Worm (Caenorhabditis elegans): Measurements from ENCODE around the gene mig-15.

Gene mig-15

ce11 chrX:10428557-10428956 is at the start of gene mig-15:
Gene mig-15, minus strand, starts transcription at chrX:10428657.
- TF ChIP-seq ttx-3 (tag; optimal IDR thresholded peaks at IDR 0.05) (no peak), hlh-15 (tag; optimal IDR thresholded peaks at IDR 0.05) (no peak), ceh-6 (GFP tag; optimal IDR thresholded peaks at IDR 0.05) (no peak), che-1 (tag; optimal IDR thresholded peaks at IDR 0.05) (no peak), eyg-1 (tag; optimal IDR thresholded peaks at IDR 0.05) (no peak), ceh-14 (tag; optimal IDR thresholded peaks at IDR 0.05) (no peak), lin-11 (tag; optimal IDR thresholded peaks at IDR 0.05) (no peak), hlh-13 (GFP tag; optimal IDR thresholded peaks at IDR 0.05) (no peak), nfya-1 (tag; optimal IDR thresholded peaks at IDR 0.05) (no peak), pax-1 (tag; optimal IDR thresholded peaks at IDR 0.05) (no peak), unc-3 (GFP tag; conservative IDR thresholded peaks at IDR 0.05) (no peak), unc-3 (tag; optimal IDR thresholded peaks at IDR 0.05) (no peak), ztf-16 (tag; optimal IDR thresholded peaks at IDR 0.05) (no peak), hlh-6 (tag; optimal IDR thresholded peaks at IDR 0.05) (no peak), ceh-31 (tag; optimal IDR thresholded peaks at IDR 0.05) (no peak), ets-4 (tag; optimal IDR thresholded peaks at IDR 0.05) (no peak), ceh-9 (tag; optimal IDR thresholded peaks at IDR 0.05) (no peak), pha-4 (tag; optimal IDR thresholded peaks at IDR 0.05) (no peak), C08G9.2 (tag; optimal IDR thresholded peaks at IDR 0.05) (no peak), K09A11.1 (tag; optimal IDR thresholded peaks at IDR 0.05; ENCODE audit: insufficient read depth) (no peak), fax-1 (tag; optimal IDR thresholded peaks at IDR 0.05) (no peak)

DNA sequence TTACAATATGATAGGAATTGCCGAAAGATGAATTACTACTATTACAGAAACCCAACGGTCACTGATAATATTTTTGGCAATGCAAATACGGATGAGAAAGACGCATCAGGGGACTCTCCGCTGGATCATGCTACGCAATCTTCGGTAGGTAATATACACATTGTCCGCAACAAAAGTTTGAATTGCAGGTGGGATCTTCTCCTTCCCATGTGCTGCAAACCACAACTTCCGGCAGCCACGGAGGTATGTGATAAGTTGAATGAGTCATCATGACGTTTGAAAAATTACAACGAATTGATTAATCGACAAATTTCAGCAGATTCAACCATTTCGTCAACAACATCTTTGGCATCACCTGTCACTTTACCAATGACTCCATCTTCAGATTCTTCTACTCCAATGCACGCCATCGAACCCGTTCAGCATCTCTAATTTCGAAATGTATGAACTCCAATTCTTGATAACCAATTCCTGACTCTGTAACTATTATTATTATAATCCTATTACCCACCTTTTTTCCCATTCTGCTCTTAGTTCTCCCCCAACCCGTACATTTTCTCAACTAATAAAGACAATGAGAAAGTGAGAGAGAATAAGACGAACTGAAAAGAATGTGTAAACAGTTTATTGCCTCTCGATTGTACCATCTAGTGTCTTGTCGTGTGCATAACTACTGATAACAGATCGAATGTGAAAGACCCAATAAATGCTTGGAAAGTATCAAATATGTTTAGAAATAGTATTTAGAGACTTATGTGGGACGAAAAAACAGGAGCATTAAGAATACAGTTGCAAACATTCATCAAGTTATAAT is 48.9 kb upstream of the mig-15 start:
- no peak for TF ChIP-seq ceh-18 (tag; optimal IDR thresholded peaks at IDR 0.05)
- no peak for TF ChIP-seq nhr-11 (tag; optimal IDR thresholded peaks at IDR 0.05)
- TF ChIP-seq tbx-2 (tag; optimal IDR thresholded peaks at IDR 0.05), result no peak
- no peak for TF ChIP-seq elt-2 (tag; optimal IDR thresholded peaks at IDR 0.05)
- no peak for TF ChIP-seq che-1 (tag; optimal IDR thresholded peaks at IDR 0.05)
- TF ChIP-seq hlh-30 (tag; optimal IDR thresholded peaks at IDR 0.05; ENCODE audit: insufficient read depth), result no peak
- TF ChIP-seq nhr-232 (tag; optimal IDR thresholded peaks at IDR 0.05), result no peak
- no peak for TF ChIP-seq ama-1 (optimal IDR thresholded peaks at IDR 0.05)
- no peak for TF ChIP-seq C38D4.7 (GFP tag; optimal IDR thresholded peaks at IDR 0.05)
- TF ChIP-seq T23F11.4 (GFP tag; optimal IDR thresholded peaks at IDR 0.05), result no peak
- no peak for TF ChIP-seq ztf-16 (tag; optimal IDR thresholded peaks at IDR 0.05)
- TF ChIP-seq elt-4 (tag; optimal IDR thresholded peaks at IDR 0.05), result no peak
- TF ChIP-seq pag-3 (tag; optimal IDR thresholded peaks at IDR 0.05; ENCODE audit: borderline replicate concordance), result no peak
- no peak for TF ChIP-seq lin-11 (tag; optimal IDR thresholded peaks at IDR 0.05)

DNA sequence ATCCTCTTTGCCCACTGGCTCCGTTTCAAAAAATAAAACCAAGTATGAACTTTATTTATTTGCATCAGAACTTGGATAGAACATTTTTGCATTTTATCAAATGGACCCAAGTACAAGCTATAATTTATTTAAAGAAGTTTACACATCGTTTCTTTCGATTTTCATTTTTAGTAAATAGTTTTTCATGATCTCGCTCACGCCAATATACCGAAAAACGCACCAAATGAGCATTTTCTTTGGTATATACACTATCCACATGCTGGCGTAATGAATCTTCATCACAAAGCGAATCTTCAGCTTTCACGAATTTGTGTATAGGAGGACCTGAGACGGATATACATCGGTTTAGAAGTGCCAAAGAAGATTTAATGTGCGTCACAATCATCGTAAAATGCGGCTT is 48.1 kb upstream of the mig-15 start, which contains the start of gene C39B10.7:
Gene C39B10.7, plus strand, starts transcription at position 301 of the 400 bp plus-strand sequence.
- TF ChIP-seq unc-3 (GFP tag; conservative IDR thresholded peaks at IDR 0.05), result no peak
- TF ChIP-seq unc-3 (tag; optimal IDR thresholded peaks at IDR 0.05), result no peak
- TF ChIP-seq ceh-24 (tag; optimal IDR thresholded peaks at IDR 0.05), result no peak
- TF ChIP-seq hlh-6 (tag; optimal IDR thresholded peaks at IDR 0.05), result no peak
- TF ChIP-seq lim-6 (tag; optimal IDR thresholded peaks at IDR 0.05), result no peak
- no peak for TF ChIP-seq K09A11.1 (tag; optimal IDR thresholded peaks at IDR 0.05; ENCODE audit: insufficient read depth)
- no peak for TF ChIP-seq ceh-30 (tag; optimal IDR thresholded peaks at IDR 0.05)
- TF ChIP-seq che-1 (tag; optimal IDR thresholded peaks at IDR 0.05), result no peak
- TF ChIP-seq zip-5 (tag; optimal IDR thresholded peaks at IDR 0.05), result no peak
- no peak for TF ChIP-seq unc-55 (GFP tag; optimal IDR thresholded peaks at IDR 0.05)
- no peak for TF ChIP-seq hlh-15 (tag; optimal IDR thresholded peaks at IDR 0.05)
- TF ChIP-seq npax-4 (tag; optimal IDR thresholded peaks at IDR 0.05), result no peak
